Fruit fly (Drosophila melanogaster): ENCODE measurements around the gene obst-E.

The obst-E gene

DNA sequence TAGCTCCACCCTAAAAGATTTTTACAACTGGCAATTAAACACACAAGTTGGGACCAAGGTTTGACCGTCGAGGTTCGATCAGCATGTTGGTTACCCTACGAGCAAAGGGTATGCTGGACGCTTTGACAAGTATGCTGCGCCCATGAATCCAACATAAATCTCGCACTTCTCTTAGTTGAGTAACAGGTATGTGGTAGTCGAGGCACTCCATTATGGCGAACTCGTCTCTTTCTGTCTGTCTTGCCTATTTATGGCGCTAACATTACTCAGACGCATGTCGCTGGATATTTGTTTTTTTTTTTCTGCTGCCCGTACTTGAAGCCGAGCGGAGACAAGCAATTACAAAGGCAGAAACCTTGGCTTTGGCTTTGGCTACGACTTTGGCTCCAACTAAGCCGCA, 15.2 kb upstream of the obst-E start (continued):
- no peak for TF ChIP-seq abd-A (tag; optimal IDR thresholded peaks at IDR 0.05)
- no peak for TF ChIP-seq CG1792 (GFP tag; optimal IDR thresholded peaks at IDR 0.05)
- TF ChIP-seq Jarid2 (GFP tag; optimal IDR thresholded peaks at IDR 0.05), result no peak
- TF ChIP-seq p53 (GFP tag; optimal IDR thresholded peaks at IDR 0.05), result no peak

dm6 chr2L:5780703-5781102, 14.8 kb upstream of the obst-E start:
- TF ChIP-seq twi (tag; optimal IDR thresholded peaks at IDR 0.05), result peak; percentile 96
- no peak for TF ChIP-seq D (optimal IDR thresholded peaks at IDR 0.05)
- TF ChIP-seq D (GFP tag; optimal IDR thresholded peaks at IDR 0.05), result no peak
- TF ChIP-seq croc (GFP tag; conservative IDR thresholded peaks at IDR 0.05), result no peak
- TF ChIP-seq sens (GFP tag), result peak; percentile 10
- no peak for TF ChIP-seq unpg (GFP tag; optimal IDR thresholded peaks at IDR 0.05)
- TF ChIP-seq Abd-B (GFP tag; optimal IDR thresholded peaks at IDR 0.05), result no peak
- peak; percentile 21; the same call in 1 of the 3 replicates for TF ChIP-seq CG11560 (tag; IDR thresholded peaks at IDR 0.05)
- no peak for TF ChIP-seq zen (tag; optimal IDR thresholded peaks at IDR 0.05)
- no peak for TF ChIP-seq tx (GFP tag; optimal IDR thresholded peaks at IDR 0.05)
- TF ChIP-seq gem (tag; optimal IDR thresholded peaks at IDR 0.05), result no peak
- TF ChIP-seq chif (GFP tag; optimal IDR thresholded peaks at IDR 0.05), result no peak
- TF ChIP-seq CG1024 (GFP tag; IDR thresholded peaks at IDR 0.05), result no peak

DNA sequence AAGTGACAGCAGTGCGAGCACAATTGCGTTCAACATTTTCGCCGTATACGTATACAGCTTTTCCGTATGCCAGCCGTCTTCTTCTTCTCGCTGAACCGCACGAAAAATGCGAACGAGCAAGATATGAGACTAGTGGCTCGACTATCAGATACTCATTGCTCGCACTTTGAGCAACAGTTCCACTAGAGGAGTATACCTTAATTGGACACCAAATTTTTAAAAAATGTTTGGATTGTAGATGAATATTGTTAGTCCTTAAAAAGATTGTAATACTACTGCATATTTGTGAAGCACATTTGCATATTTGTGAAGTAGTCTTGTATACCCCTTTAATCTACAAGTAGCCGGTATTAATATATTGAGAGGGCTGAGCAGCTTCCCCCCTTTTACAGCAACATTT, 12.2 kb upstream of the obst-E start:
- TF ChIP-seq tup (GFP tag; optimal IDR thresholded peaks at IDR 0.05), result no peak
- TF ChIP-seq maf-S (GFP tag; optimal IDR thresholded peaks at IDR 0.05), result no peak
- no peak for TF ChIP-seq sc (optimal IDR thresholded peaks at IDR 0.05)
- TF ChIP-seq sc (GFP tag; optimal IDR thresholded peaks at IDR 0.05), result no peak
- no peak for TF ChIP-seq Nf-YB (GFP tag; optimal IDR thresholded peaks at IDR 0.05)
- no peak for TF ChIP-seq exex (tag; optimal IDR thresholded peaks at IDR 0.05)
- no peak for TF ChIP-seq CG11398 (GFP tag; optimal IDR thresholded peaks at IDR 0.05)
- TF ChIP-seq croc (GFP tag; conservative IDR thresholded peaks at IDR 0.05), result no peak
- TF ChIP-seq pan (optimal IDR thresholded peaks at IDR 0.05), result no peak
- TF ChIP-seq pan (GFP tag; optimal IDR thresholded peaks at IDR 0.05 in 1 of 2, IDR thresholded peaks at IDR 0.05 in 1 of 2), result peak in 1 of 2 experiments; percentile 28
- TF ChIP-seq cas (GFP tag; IDR thresholded peaks at IDR 0.05), result no peak
- TF ChIP-seq btn (GFP tag; optimal IDR thresholded peaks at IDR 0.05), result no peak
- no peak for TF ChIP-seq CG30020 (tag; optimal IDR thresholded peaks at IDR 0.05)
- no peak for TF ChIP-seq eve (GFP tag; optimal IDR thresholded peaks at IDR 0.05)
- TF ChIP-seq emc (GFP tag; optimal IDR thresholded peaks at IDR 0.05), result no peak
- TF ChIP-seq hth (optimal IDR thresholded peaks at IDR 0.05), result no peak
- TF ChIP-seq psq (GFP tag; optimal IDR thresholded peaks at IDR 0.05), result no peak
- TF ChIP-seq CG31224 (GFP tag; IDR thresholded peaks at IDR 0.05), result no peak
- no peak for TF ChIP-seq CG43689 (GFP tag; IDR thresholded peaks at IDR 0.05)
- TF ChIP-seq CG4404 (GFP tag; IDR thresholded peaks at IDR 0.05), result no peak
- TF ChIP-seq CG8924 (tag; optimal IDR thresholded peaks at IDR 0.05), result no peak
- no peak for TF ChIP-seq yki (optimal IDR thresholded peaks at IDR 0.05)
- TF ChIP-seq CG15696 (tag; optimal IDR thresholded peaks at IDR 0.05), result no peak
- no peak for TF ChIP-seq YL-1 (GFP tag; optimal IDR thresholded peaks at IDR 0.05)
- no peak for TF ChIP-seq unc-4 (GFP tag; IDR thresholded peaks at IDR 0.05; ENCODE audit: partially characterized antibody)
- no peak for TF ChIP-seq ab (GFP tag; optimal IDR thresholded peaks at IDR 0.05)
- TF ChIP-seq danr (GFP tag; IDR thresholded peaks at IDR 0.05), result no peak
- TF ChIP-seq CG8944 (GFP tag; optimal IDR thresholded peaks at IDR 0.05), result no peak
- TF ChIP-seq Oli (tag; optimal IDR thresholded peaks at IDR 0.05), result no peak
- TF ChIP-seq hbn (GFP tag; IDR thresholded peaks at IDR 0.05; ENCODE audit: partially characterized antibody), result no peak
- TF ChIP-seq CG31441 (GFP tag; IDR thresholded peaks at IDR 0.05), result no peak
- TF ChIP-seq sna (GFP tag; IDR thresholded peaks at IDR 0.05; ENCODE audit: partially characterized antibody), result no peak
- TF ChIP-seq Tbp (GFP tag; optimal IDR thresholded peaks at IDR 0.05), result no peak
- no peak for TF ChIP-seq Lpt (GFP tag; optimal IDR thresholded peaks at IDR 0.05)
- no peak for TF ChIP-seq CG10431 (GFP tag; optimal IDR thresholded peaks at IDR 0.05)
- 0 out of 2 replicates have a peak, but pooled peaks have one; percentile 10 for TF ChIP-seq esg (GFP tag; conservative IDR thresholded peaks at IDR 0.05)

All from whole organism, embryonic.